Fruit fly (Drosophila melanogaster): ENCODE results near the gene CG46270.

- TF ChIP-seq h (optimal IDR thresholded peaks at IDR 0.05) (no peak), Sin3A (optimal IDR thresholded peaks at IDR 0.05) (no peak), Myc (optimal IDR thresholded peaks at IDR 0.05) (no peak), psq (optimal IDR thresholded peaks at IDR 0.05) (no peak), insv (optimal IDR thresholded peaks at IDR 0.05) (no peak), ttk (optimal IDR thresholded peaks at IDR 0.05) (no peak)
Measured at dm6 chr3R:10403940-10404339, 24.3 kb downstream of the CG46270 start.
